Worm (Caenorhabditis elegans) whole organism, young adult: ENCODE results near the gene Y39B6A.13.

ENCODE experiments used
- B0019.2 ChIP-seq: fragments of 200-800 bp; sonication (Bioruptor generic); conservative IDR thresholded peaks from 2 replicates; pipeline ENCODE4 v1.3.6; 2022; ENCODE audit warnings: missing genetic modification reagents, missing genetic modification characterization, missing compliant biosample characterization
- B0035.1 ChIP-seq: sonication (generic microtip); optimal IDR thresholded peaks from 2 replicates; lab custom pipeline; 2016; ENCODE audit warnings: missing genetic modification characterization, mild to moderate bottlenecking, missing compliant biosample characterization, missing genotype, missing genetic modification reagents
- C06A6.2 ChIP-seq: fragments of 200-800 bp; sonication (Bioruptor generic); conservative IDR thresholded peaks from 2 replicates; pipeline ENCODE4 v1.3.6; 2022; ENCODE audit warnings: missing genetic modification characterization, missing compliant biosample characterization
- C17E4.6 ChIP-seq: fragments of 200-800 bp; sonication (Bioruptor generic); IDR thresholded peaks from 2 replicates; pipeline ENCODE4 v1.3.6; 2022; ENCODE audit warnings: missing genetic modification reagents, missing genetic modification characterization, missing compliant biosample characterization
- F23B12.7 ChIP-seq: sonication (generic microtip); optimal IDR thresholded peaks from 2 replicates; lab custom pipeline; 2017; ENCODE audit warnings: missing genetic modification characterization, mild to moderate bottlenecking, missing compliant biosample characterization, antibody characterized with exemption, moderate library complexity; ENCODE audit not compliant: insufficient read depth
- F37B4.10 ChIP-seq: fragments of 200-800 bp; sonication (Bioruptor generic); IDR thresholded peaks from 2 replicates; pipeline ENCODE4 v1.3.6; 2022; ENCODE audit warnings: missing genetic modification characterization, missing compliant biosample characterization
- Y53F4B.3 ChIP-seq: fragments of 200-800 bp; sonication (Bioruptor generic); IDR thresholded peaks from 2 replicates; pipeline ENCODE4 v1.3.6; 2022; ENCODE audit warnings: missing genetic modification reagents, missing genetic modification characterization, missing compliant biosample characterization
- Y56A3A.18 ChIP-seq: fragments of 200-800 bp; sonication (Bioruptor generic); IDR thresholded peaks from 2 replicates; pipeline ENCODE4 v1.3.6; 2022; ENCODE audit warnings: missing genetic modification reagents, missing genetic modification characterization, missing compliant biosample characterization
- attf-3 ChIP-seq: fragments of 200-800 bp; sonication (Bioruptor generic); conservative IDR thresholded peaks from 2 replicates; pipeline ENCODE4 v1.3.6; 2022; ENCODE audit warnings: missing genetic modification reagents, missing genetic modification characterization, missing compliant biosample characterization
- bed-2 ChIP-seq: fragments of 200-800 bp; sonication (Bioruptor generic); IDR thresholded peaks from 2 replicates; pipeline ENCODE4 v1.3.6; 2022; ENCODE audit warnings: missing genetic modification reagents, missing genetic modification characterization, missing compliant biosample characterization
- ccch-3 ChIP-seq: fragments of 200-800 bp; sonication (Bioruptor generic); optimal IDR thresholded peaks from 2 replicates; lab custom pipeline; 2018; ENCODE audit warnings: mild to moderate bottlenecking, missing genetic modification characterization, missing compliant biosample characterization
- cebp-1 ChIP-seq, 2 experiments: fragments of 200-800 bp in 1 of 2; sonication (Bioruptor generic) in 1 of 2; sonication (generic microtip) in 1 of 2; IDR thresholded peaks in 1 of 2; optimal IDR thresholded peaks in 1 of 2; 2 replicates each; pipeline versions ENCODE4 v1.3.6 to Lab custom; 2017 to 2022; ENCODE audit warnings: missing compliant biosample characterization in 2 of 2, missing genetic modification characterization in 2 of 2, mild to moderate bottlenecking in 1 of 2, missing genetic modification reagents in 1 of 2, moderate library complexity in 1 of 2
- cebp-2 ChIP-seq: fragments of 200-800 bp; sonication (Bioruptor generic); IDR thresholded peaks from 2 replicates; pipeline ENCODE4 v1.3.6; 2022; ENCODE audit warnings: missing genetic modification characterization, missing compliant biosample characterization
- chd-7 ChIP-seq: sonication (generic microtip); optimal IDR thresholded peaks from 2 replicates; lab custom pipeline; 2016; ENCODE audit warnings: mild to moderate bottlenecking, missing genetic modification characterization, moderate library complexity, missing compliant biosample characterization
- dpl-1 ChIP-seq: fragments of 150-350 bp; optimal IDR thresholded peaks from 2 replicates; lab custom pipeline; 2014; ENCODE audit warnings: missing biosample characterization, missing genetic modification reagents, missing genetic modification characterization
- efl-1 ChIP-seq: fragments of 150-350 bp; optimal IDR thresholded peaks from 2 replicates; lab custom pipeline; 2014; ENCODE audit warnings: missing biosample characterization, missing genetic modification reagents, missing genetic modification characterization
- egl-18 ChIP-seq: fragments of 200-800 bp; sonication (Bioruptor generic); IDR thresholded peaks from 2 replicates; pipeline ENCODE4 v1.3.6; 2022; ENCODE audit warnings: missing genetic modification reagents, missing genetic modification characterization, missing compliant biosample characterization
- egl-44 ChIP-seq: fragments of 200-800 bp; sonication (Bioruptor generic); IDR thresholded peaks from 2 replicates; pipeline ENCODE4 v1.3.6; 2022; ENCODE audit warnings: missing genetic modification reagents, missing genetic modification characterization, missing compliant biosample characterization
- egrh-3 ChIP-seq: fragments of 200-800 bp; sonication (Bioruptor generic); IDR thresholded peaks from 2 replicates; pipeline ENCODE4 v1.3.6; 2022; ENCODE audit warnings: missing genetic modification reagents, missing genetic modification characterization, missing compliant biosample characterization
- ekl-4 ChIP-seq: fragments of 200-800 bp; sonication (Bioruptor generic); IDR thresholded peaks from 2 replicates; pipeline ENCODE4 v1.3.6; 2022; ENCODE audit warnings: missing genetic modification reagents, missing genetic modification characterization, missing compliant biosample characterization
- fkh-3 ChIP-seq: sonication (generic microtip); optimal IDR thresholded peaks from 2 replicates; lab custom pipeline; 2016; ENCODE audit warnings: mild to moderate bottlenecking, missing genetic modification characterization, missing compliant biosample characterization
- hlh-12 ChIP-seq: sonication (generic microtip); optimal IDR thresholded peaks from 2 replicates; lab custom pipeline; 2016; ENCODE audit warnings: missing genetic modification characterization, missing compliant biosample characterization
- lag-1 ChIP-seq: fragments of 200-800 bp; sonication (Bioruptor generic); IDR thresholded peaks from 2 replicates; pipeline ENCODE4 v1.3.6; 2022; ENCODE audit warnings: missing genetic modification reagents, missing genetic modification characterization, missing compliant biosample characterization
- let-526 ChIP-seq: fragments of 200-800 bp; sonication (Bioruptor generic); IDR thresholded peaks from 2 replicates; pipeline ENCODE4 v1.3.6; 2022; ENCODE audit warnings: missing genetic modification reagents, missing genetic modification characterization, missing compliant biosample characterization
- lin-26 ChIP-seq: fragments of 200-800 bp; sonication (Bioruptor generic); IDR thresholded peaks from 2 replicates; pipeline ENCODE4 v1.3.6; 2022; ENCODE audit warnings: missing genetic modification reagents, missing genetic modification characterization, missing compliant biosample characterization
- lin-40 ChIP-seq: sonication (generic microtip); optimal IDR thresholded peaks from 2 replicates; lab custom pipeline; 2016; ENCODE audit warnings: missing genetic modification characterization, mild to moderate bottlenecking, missing compliant biosample characterization, missing genotype, missing genetic modification reagents
- lir-1 ChIP-seq: fragments of 200-800 bp; sonication (Bioruptor generic); conservative IDR thresholded peaks from 2 replicates; pipeline ENCODE4 v1.3.6; 2022; ENCODE audit warnings: missing genetic modification reagents, missing genetic modification characterization, missing compliant biosample characterization
- madf-8 ChIP-seq: fragments of 200-800 bp; sonication (Bioruptor generic); conservative IDR thresholded peaks from 2 replicates; pipeline ENCODE4 v1.3.6; 2022; ENCODE audit warnings: missing genetic modification reagents, missing genetic modification characterization, missing compliant biosample characterization
- mcd-1 ChIP-seq: fragments of 200-800 bp; sonication (Bioruptor generic); IDR thresholded peaks from 2 replicates; pipeline ENCODE4 v1.3.6; 2022; ENCODE audit warnings: missing genetic modification reagents, missing genetic modification characterization, missing compliant biosample characterization
- mes-4 ChIP-seq: sonication (generic microtip); optimal IDR thresholded peaks from 2 replicates; lab custom pipeline; 2016; ENCODE audit warnings: missing genotype, missing genetic modification characterization, missing compliant biosample characterization
- mxl-1 ChIP-seq: sonication (generic microtip); optimal IDR thresholded peaks from 2 replicates; lab custom pipeline; 2016; ENCODE audit warnings: missing genetic modification characterization, missing compliant biosample characterization
- nhr-120 ChIP-seq: fragments of 200-800 bp; sonication (Bioruptor generic); IDR thresholded peaks from 2 replicates; pipeline ENCODE4 v1.3.6; 2022; ENCODE audit warnings: missing genetic modification characterization, missing compliant biosample characterization
- pbrm-1 ChIP-seq: fragments of 200-800 bp; sonication (Bioruptor generic); IDR thresholded peaks from 2 replicates; pipeline ENCODE4 v1.3.6; 2022; ENCODE audit warnings: missing genetic modification reagents, missing genetic modification characterization, missing compliant biosample characterization
- snpc-3.4 ChIP-seq: sonication (generic microtip); optimal IDR thresholded peaks from 2 replicates; lab custom pipeline; 2017; ENCODE audit warnings: missing genetic modification characterization, mild to moderate bottlenecking, missing compliant biosample characterization, antibody characterized with exemption, moderate library complexity, missing genotype, missing genetic modification reagents
- zfh-2 ChIP-seq: fragments of 200-800 bp; sonication (Bioruptor generic); conservative IDR thresholded peaks from 2 replicates; pipeline ENCODE4 v1.3.6; 2022; ENCODE audit warnings: missing genetic modification reagents, missing genetic modification characterization, missing compliant biosample characterization
- ztf-6 ChIP-seq: fragments of 200-800 bp; sonication (Bioruptor generic); IDR thresholded peaks from 2 replicates; pipeline ENCODE4 v1.3.6; 2022; ENCODE audit warnings: missing genetic modification reagents, missing genetic modification characterization, missing compliant biosample characterization

The Y39B6A.13 gene

ce11 chrV:19136206-19136605 lies 17.0 kb upstream of the Y39B6A.13 start, which contains the start of gene Y39B6A.9:
Gene Y39B6A.9, plus strand, starts transcription at chrV:19136506.
- TF ChIP-seq madf-8 (GFP tag; lab: Robert Waterston, UW) (no peak), let-526 (no peak), ekl-4 (no peak), nhr-120 (GFP tag; lab: Robert Waterston, UW) (no peak), hlh-12 (tag; lab: Kevin White, UChicago) (no peak), mxl-1 (no peak), fkh-3 (tag; lab: Kevin White, UChicago) (no peak), B0035.1 (tag; lab: Kevin White, UChicago) (no peak), bed-2 (GFP tag; lab: Robert Waterston, UW) (no peak)

- TF ChIP-seq madf-8 (GFP tag; lab: Robert Waterston, UW) (peak; percentile 36), ekl-4 (no peak), lir-1 (GFP tag; lab: Robert Waterston, UW) (no peak), efl-1 (GFP tag; lab: Kevin White, UChicago) (peak; percentile 66), C06A6.2 (GFP tag; lab: Robert Waterston, UW) (no peak), cebp-2 (no peak), dpl-1 (GFP tag; lab: Kevin White, UChicago) (peak; percentile 26)
Measured at ce11 chrV:19133507-19133906, 14.3 kb upstream of the Y39B6A.13 start, which contains the start of gene Y39B6A.10. Gene Y39B6A.10, minus strand, starts transcription at chrV:19133607.

ce11 chrV:19131848-19132401 lies 12.7 kb upstream of the Y39B6A.13 start:
- TF ChIP-seq snpc-3.4 (tag; lab: Kevin White, UChicago) (no peak), mes-4 (tag; lab: Kevin White, UChicago) (no peak), cebp-1 (GFP tag; IDR thresholded peaks at IDR 0.05; lab: Robert Waterston, UW) (no peak), cebp-1 (tag; optimal IDR thresholded peaks at IDR 0.05; lab: Kevin White, UChicago) (no peak), lin-40 (tag; lab: Kevin White, UChicago) (no peak), chd-7 (tag; lab: Kevin White, UChicago) (no peak), egl-18 (no peak), Y53F4B.3 (GFP tag; lab: Robert Waterston, UW) (no peak), lag-1 (GFP tag; lab: Robert Waterston, UW) (no peak), ccch-3 (GFP tag; lab: Kevin White, UChicago) (no peak), pbrm-1 (GFP tag; lab: Robert Waterston, UW) (no peak), Y56A3A.18 (GFP tag; lab: Robert Waterston, UW) (no peak), B0019.2 (GFP tag; lab: Robert Waterston, UW) (no peak), C17E4.6 (no peak), cebp-2 (no peak), ztf-6 (no peak), egl-44 (no peak), F23B12.7 (tag; lab: Kevin White, UChicago) (no peak), F37B4.10 (GFP tag; lab: Robert Waterston, UW) (no peak), let-526 (no peak), ekl-4 (no peak)

ce11 chrV:19129497-19130212 lies 10.4 kb upstream of the Y39B6A.13 start:
- 0 out of 2 replicates have a peak, but pooled peaks have one; percentile 28 for TF ChIP-seq mcd-1 (GFP tag; lab: Robert Waterston, UW)
- TF ChIP-seq egrh-3 = peak; percentile 57; the same call in 1 of the 2 replicates
- 0 out of 2 replicates have a peak, but pooled peaks have one; percentile 25 for TF ChIP-seq attf-3 (GFP tag; lab: Robert Waterston, UW)
- no peak for TF ChIP-seq nhr-120 (GFP tag; lab: Robert Waterston, UW)
- TF ChIP-seq lin-26 (GFP tag; lab: Robert Waterston, UW) = no peak
- peak; percentile 83 for TF ChIP-seq zfh-2 (GFP tag; lab: Robert Waterston, UW)
- 0 out of 2 replicates have a peak, but pooled peaks have one; percentile 4 for TF ChIP-seq lag-1 (GFP tag; lab: Robert Waterston, UW)
- TF ChIP-seq, all 124 proteins: peak for 5
